Fruit fly (Drosophila melanogaster): ENCODE measurements around the gene tty.

Gene tty

dm6 chrX:21322289-21322981 lies 17.0 kb downstream of the tty start (continued):
- TF ChIP-seq row (GFP tag; IDR thresholded peaks at IDR 0.05) (peak; percentile 46; the same call in 2 of the 3 replicates), CG15696 (tag; optimal IDR thresholded peaks at IDR 0.05) (peak; percentile 40), NfI (GFP tag; optimal IDR thresholded peaks at IDR 0.05) (no peak), lbe (GFP tag; optimal IDR thresholded peaks at IDR 0.05) (no peak), CG3847 (GFP tag; IDR thresholded peaks at IDR 0.05) (no peak), Dek (tag; optimal IDR thresholded peaks at IDR 0.05) (no peak), CG7271 (tag; optimal IDR thresholded peaks at IDR 0.05) (no peak), CG8924 (tag; optimal IDR thresholded peaks at IDR 0.05) (peak; percentile 19), tna (GFP tag; IDR thresholded peaks at IDR 0.05; ENCODE audit: partially characterized antibody) (no peak), CG13424 (tag; optimal IDR thresholded peaks at IDR 0.05) (peak; percentile 79), vvl (GFP tag; IDR thresholded peaks at IDR 0.05) (peak; percentile 46), CG1602 (GFP tag; optimal IDR thresholded peaks at IDR 0.05) (peak; percentile 6), CG11723 (GFP tag; optimal IDR thresholded peaks at IDR 0.05) (no peak), ro (GFP tag; IDR thresholded peaks at IDR 0.05) (no peak), Dad (GFP tag; optimal IDR thresholded peaks at IDR 0.05) (no peak), cas (GFP tag; IDR thresholded peaks at IDR 0.05) (no peak), CG15011 (GFP tag; optimal IDR thresholded peaks at IDR 0.05) (peak; percentile 56), CG4617 (GFP tag; optimal IDR thresholded peaks at IDR 0.05; ENCODE audit: borderline replicate concordance) (no peak), CG7556 (GFP tag; optimal IDR thresholded peaks at IDR 0.05) (no peak), CG5180 (GFP tag; optimal IDR thresholded peaks at IDR 0.05) (no peak), Meics (GFP tag; optimal IDR thresholded peaks at IDR 0.05) (peak; percentile 82), p53 (GFP tag; optimal IDR thresholded peaks at IDR 0.05) (no peak), tll (GFP tag; optimal IDR thresholded peaks at IDR 0.05) (no peak), inv (GFP tag; IDR thresholded peaks at IDR 0.05; ENCODE audit: partially characterized antibody) (no peak), gfzf (GFP tag; optimal IDR thresholded peaks at IDR 0.05) (no peak), CG10959 (GFP tag; IDR thresholded peaks at IDR 0.05) (no peak), sr (GFP tag; IDR thresholded peaks at IDR 0.05) (no peak), ems (GFP tag; optimal IDR thresholded peaks at IDR 0.05) (no peak), Dip2 (GFP tag; IDR thresholded peaks at IDR 0.05) (no peak), Bgb (GFP tag; IDR thresholded peaks at IDR 0.05; ENCODE audit: partially characterized antibody) (no peak), CG9727 (GFP tag; optimal IDR thresholded peaks at IDR 0.05) (peak; percentile 15), slp2 (GFP tag; optimal IDR thresholded peaks at IDR 0.05) (no peak), tup (GFP tag; optimal IDR thresholded peaks at IDR 0.05) (no peak), Nf-YA (GFP tag; IDR thresholded peaks at IDR 0.05) (no peak), CG4854 (GFP tag; optimal IDR thresholded peaks at IDR 0.05) (no peak), wdn (GFP tag; IDR thresholded peaks at IDR 0.05) (no peak), CG17568 (GFP tag; optimal IDR thresholded peaks at IDR 0.05) (no peak), Fer3 (tag; optimal IDR thresholded peaks at IDR 0.05) (peak; percentile 61), CG4282 (GFP tag; optimal IDR thresholded peaks at IDR 0.05) (no peak), Doc3 (GFP tag; IDR thresholded peaks at IDR 0.05; ENCODE audit: partially characterized antibody) (no peak), CG2202 (tag; optimal IDR thresholded peaks at IDR 0.05) (no peak), CG11085 (GFP tag; IDR thresholded peaks at IDR 0.05) (no peak), repo (GFP tag; optimal IDR thresholded peaks at IDR 0.05) (no peak), CG17328 (GFP tag; IDR thresholded peaks at IDR 0.05) (no peak), CkIIα-i1 (GFP tag; IDR thresholded peaks at IDR 0.05) (no peak), CG30431 (GFP tag; optimal IDR thresholded peaks at IDR 0.05) (no peak), Rfx (GFP tag; IDR thresholded peaks at IDR 0.05) (peak; percentile 47), gt (GFP tag; IDR thresholded peaks at IDR 0.05) (no peak), Hand (GFP tag; optimal IDR thresholded peaks at IDR 0.05) (no peak), gsb (GFP tag; IDR thresholded peaks at IDR 0.05) (no peak)
